Fruit fly (Drosophila melanogaster) whole organism, embryonic: ENCODE data around the gene Top3beta.

Experiments
- Antp ChIP-seq: fragments of 200-800 bp; sonication (Bioruptor generic); optimal IDR thresholded peaks from 3 replicates; lab custom pipeline; 2016; ENCODE audit warnings: missing biosample characterization, missing genetic modification characterization
- CG2202 ChIP-seq: fragments of 200-800 bp; sonication (Bioruptor generic); optimal IDR thresholded peaks from 2 replicates; lab custom pipeline; 2018; ENCODE audit warnings: missing biosample characterization, mild to moderate bottlenecking, missing genetic modification characterization
- CG6689 ChIP-seq: fragments of 200-800 bp; sonication (Bioruptor generic); IDR thresholded peaks from 2 replicates; pipeline ENCODE4 v1.3.6; 2022; ENCODE audit warnings: missing biosample characterization, missing genetic modification characterization
- CG6813 ChIP-seq: fragments of 200-800 bp; sonication (Bioruptor generic); optimal IDR thresholded peaks from 2 replicates; lab custom pipeline; 2017; ENCODE audit warnings: missing biosample characterization, missing genetic modification characterization, mild to moderate bottlenecking, moderate library complexity, missing genetic modification reagents
- CG8359 ChIP-seq: fragments of 200-800 bp; sonication (Bioruptor generic); optimal IDR thresholded peaks from 2 replicates; lab custom pipeline; 2017; ENCODE audit warnings: missing biosample characterization, mild to moderate bottlenecking, missing genetic modification characterization, borderline replicate concordance
- CG8478 ChIP-seq: fragments of >200 bp; optimal IDR thresholded peaks from 2 replicates; lab custom pipeline; 2018
- E2f1 ChIP-seq: fragments of 200-800 bp; sonication (Bioruptor generic); IDR thresholded peaks from 2 replicates; pipeline ENCODE4 v1.3.6; 2022; ENCODE audit warnings: missing biosample characterization, missing genetic modification characterization
- ac ChIP-seq: fragments of 200-800 bp; sonication (Bioruptor generic); optimal IDR thresholded peaks from 3 replicates; lab custom pipeline; 2017; ENCODE audit warnings: missing biosample characterization, mild to moderate bottlenecking, missing genetic modification characterization
- bcd ChIP-seq: fragments of 200-800 bp; sonication (Bioruptor generic); optimal IDR thresholded peaks from 2 replicates; lab custom pipeline; 2017; ENCODE audit warnings: missing biosample characterization, mild to moderate bottlenecking, missing genetic modification characterization
- cg ChIP-seq: fragments of 200-800 bp; sonication (Bioruptor generic); optimal IDR thresholded peaks from 3 replicates; lab custom pipeline; 2019; ENCODE audit warnings: missing biosample characterization, mild to moderate bottlenecking, missing genetic modification characterization, moderate library complexity
- eyg ChIP-seq: fragments of 200-800 bp; sonication (Bioruptor generic); optimal IDR thresholded peaks from 3 replicates; lab custom pipeline; 2016; ENCODE audit warnings: missing biosample characterization, missing genetic modification characterization
- ind ChIP-seq: fragments of 200-800 bp; sonication (Bioruptor generic); optimal IDR thresholded peaks from 3 replicates; lab custom pipeline; 2016; ENCODE audit warnings: missing biosample characterization, missing genetic modification characterization

- no peak for TF ChIP-seq bcd (GFP tag; lab: Kevin White, UChicago)
- TF ChIP-seq CG6689 (GFP tag; lab: Robert Waterston, UW) = 0 out of 2 replicates have a peak, but pooled peaks have one; percentile 14
- no peak for TF ChIP-seq CG8478 (lab: Kevin White, UChicago)
- TF ChIP-seq E2f1 (GFP tag; lab: Robert Waterston, UW) = no peak
- no peak for TF ChIP-seq CG2202 (tag; lab: Kevin White, UChicago)
- no peak for TF ChIP-seq cg (GFP tag; lab: Kevin White, UChicago)
- no peak for TF ChIP-seq CG8359
- no peak for TF ChIP-seq eyg
- no peak for TF ChIP-seq ac
- peak; percentile 7 for TF ChIP-seq Antp (GFP tag; lab: Kevin White, UChicago)
- TF ChIP-seq CG6813 (GFP tag; lab: Kevin White, UChicago) = no peak
- TF ChIP-seq ind (GFP tag; lab: Kevin White, UChicago) = peak; percentile 31
These were observed 22.6 kb upstream of the Top3beta start for dm6 chrX:6310408-6310807.
